Worm (Caenorhabditis elegans) whole organism, early embryonic: ENCODE data around the gene ceh-40.

ENCODE experiments used
- B0310.2 ChIP-seq: sonication (generic microtip); optimal IDR thresholded peaks from 2 replicates; lab custom pipeline; 2016; ENCODE audit warnings: mild to moderate bottlenecking, missing genetic modification characterization, missing compliant biosample characterization
- F13C5.2 ChIP-seq: sonication (generic microtip); optimal IDR thresholded peaks from 2 replicates; lab custom pipeline; 2017; ENCODE audit warnings: mild to moderate bottlenecking, missing genetic modification characterization, inconsistent platforms, missing compliant biosample characterization
- aly-1 ChIP-seq: sonication (generic microtip); optimal IDR thresholded peaks from 2 replicates; lab custom pipeline; 2016; ENCODE audit warnings: missing genetic modification characterization, missing compliant biosample characterization
- ama-1 ChIP-seq: fragments of 150-350 bp; optimal IDR thresholded peaks from 2 replicates; lab custom pipeline; 2014
- ceh-13 ChIP-seq: fragments of 200-800 bp; sonication (Bioruptor generic); optimal IDR thresholded peaks from 2 replicates; lab custom pipeline; 2018; ENCODE audit warnings: mild to moderate bottlenecking, missing genetic modification characterization, missing compliant biosample characterization
- ceh-36 ChIP-seq: sonication (generic microtip); optimal IDR thresholded peaks from 2 replicates; lab custom pipeline; 2016; ENCODE audit warnings: missing genetic modification characterization, inconsistent platforms, missing compliant biosample characterization
- ets-7 ChIP-seq: sonication (generic microtip); optimal IDR thresholded peaks from 2 replicates; lab custom pipeline; 2016; ENCODE audit warnings: missing genotype, missing genetic modification characterization, missing compliant biosample characterization
- flt-1 ChIP-seq: fragments of 200-800 bp; sonication (Bioruptor generic); IDR thresholded peaks from 2 replicates; pipeline ENCODE4 v1.3.6; 2022; ENCODE audit warnings: missing genetic modification characterization, missing compliant biosample characterization
- hmbx-1 ChIP-seq: sonication (generic microtip); optimal IDR thresholded peaks from 2 replicates; lab custom pipeline; 2016; ENCODE audit warnings: mild to moderate bottlenecking, missing genetic modification characterization, missing compliant biosample characterization
- hmg-4 ChIP-seq: fragments of 200-800 bp; sonication (Bioruptor generic); optimal IDR thresholded peaks from 2 replicates; lab custom pipeline; 2018; ENCODE audit warnings: mild to moderate bottlenecking, missing genetic modification characterization, missing compliant biosample characterization
- hnd-1 ChIP-seq: sonication (generic microtip); optimal IDR thresholded peaks from 2 replicates; lab custom pipeline; 2016; ENCODE audit warnings: missing genetic modification characterization, missing compliant biosample characterization
- pes-1 ChIP-seq: fragments of 200-800 bp; sonication (Bioruptor generic); IDR thresholded peaks from 2 replicates; pipeline ENCODE4 v1.3.6; 2022; ENCODE audit warnings: missing genetic modification reagents, missing genetic modification characterization, missing compliant biosample characterization
- scrt-1 ChIP-seq: fragments of 200-800 bp; sonication (Bioruptor generic); IDR thresholded peaks from 2 replicates; pipeline ENCODE4 v1.3.6; 2022; ENCODE audit warnings: missing genetic modification characterization, missing compliant biosample characterization
- sea-1 ChIP-seq: fragments of 200-800 bp; sonication (Bioruptor generic); conservative IDR thresholded peaks from 2 replicates; pipeline ENCODE4 v1.3.6; 2022; ENCODE audit warnings: missing genetic modification characterization, missing compliant biosample characterization
- tbx-11 ChIP-seq: fragments of 200-800 bp; sonication (Bioruptor generic); IDR thresholded peaks from 2 replicates; pipeline ENCODE4 v1.3.6; 2022; ENCODE audit warnings: missing genetic modification characterization, missing compliant biosample characterization
- tbx-37 ChIP-seq: fragments of 200-800 bp; sonication (Bioruptor generic); conservative IDR thresholded peaks from 2 replicates; pipeline ENCODE4 v1.3.6; 2022; ENCODE audit warnings: missing genetic modification reagents, missing genetic modification characterization, missing compliant biosample characterization
- tra-4 ChIP-seq: sonication (generic microtip); optimal IDR thresholded peaks from 2 replicates; lab custom pipeline; 2017; ENCODE audit warnings: missing genetic modification characterization, missing compliant biosample characterization

ceh-40 gene

ce11 chrX:12280477-12280876, 40.1 kb downstream of the ceh-40 start, which contains the start of gene C04B4.1:
Gene C04B4.1 (plus strand): TSS chrX:12280777.
- no peak for TF ChIP-seq tbx-11 (GFP tag; lab: Robert Waterston, UW)
- no peak for TF ChIP-seq ceh-36 (tag; lab: Kevin White, UChicago)
- no peak for TF ChIP-seq flt-1 (GFP tag; lab: Robert Waterston, UW)
- no peak for TF ChIP-seq hnd-1 (tag; lab: Kevin White, UChicago)
- no peak for TF ChIP-seq scrt-1 (GFP tag; lab: Robert Waterston, UW)
- TF ChIP-seq tra-4: no peak
- no peak for TF ChIP-seq ceh-13 (GFP tag; lab: Kevin White, UChicago)
- no peak for TF ChIP-seq F13C5.2 (tag; lab: Kevin White, UChicago)
- no peak for TF ChIP-seq aly-1 (tag; lab: Kevin White, UChicago)
- TF ChIP-seq hmbx-1: no peak
- TF ChIP-seq ama-1: no peak
- no peak for TF ChIP-seq ets-7
- no peak for TF ChIP-seq B0310.2 (tag; lab: Kevin White, UChicago)

- TF ChIP-seq flt-1 (GFP tag; lab: Robert Waterston, UW) (no peak), sea-1 (GFP tag; lab: Robert Waterston, UW) (no peak), ceh-36 (tag; lab: Kevin White, UChicago) (no peak), F13C5.2 (tag; lab: Kevin White, UChicago) (no peak), pes-1 (no peak), ama-1 (no peak), tra-4 (no peak), ets-7 (no peak), tbx-11 (GFP tag; lab: Robert Waterston, UW) (no peak), ceh-13 (GFP tag; lab: Kevin White, UChicago) (no peak), hmbx-1 (no peak), hnd-1 (tag; lab: Kevin White, UChicago) (no peak)
Observed at ce11 chrX:12275577-12275976, 45.0 kb downstream of the ceh-40 start, which contains the start of gene C04B4.6. Gene C04B4.6 (minus strand): TSS chrX:12275677.

- TF ChIP-seq tbx-37: no peak
Observed at ce11 chrX:12273870-12274269, 46.7 kb downstream of the ceh-40 start, which contains the start of gene H19J13.2. Gene H19J13.2 (minus strand): TSS chrX:12273970.

DNA sequence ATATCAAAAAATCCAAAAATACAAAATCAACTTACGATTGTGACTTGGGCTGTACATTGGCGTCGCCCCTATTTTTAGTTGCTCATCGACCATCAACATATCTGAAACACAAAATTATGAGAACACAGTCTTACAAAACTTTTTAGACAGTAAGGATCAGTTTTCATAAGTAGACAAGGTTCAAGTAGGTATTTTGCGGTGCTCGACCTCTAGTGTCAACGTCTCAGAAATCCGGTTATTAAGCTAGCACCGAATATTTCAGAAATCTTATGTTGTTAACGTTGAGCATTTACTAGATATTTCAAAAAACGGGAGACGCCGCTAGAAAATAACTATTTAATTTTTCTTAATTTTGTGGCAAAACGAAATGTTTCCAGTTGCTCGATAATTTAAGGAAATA, 49.7 kb downstream of the ceh-40 start, which contains the start of gene otpl-8:
otpl-8 (minus strand) TSS at position 101 of the 400 bp plus-strand sequence.
- TF ChIP-seq ama-1 (no peak), scrt-1 (GFP tag; lab: Robert Waterston, UW) (no peak), tra-4 (no peak), ceh-13 (GFP tag; lab: Kevin White, UChicago) (no peak), hmbx-1 (no peak), B0310.2 (tag; lab: Kevin White, UChicago) (no peak), flt-1 (GFP tag; lab: Robert Waterston, UW) (no peak), hmg-4 (no peak), tbx-11 (GFP tag; lab: Robert Waterston, UW) (no peak), aly-1 (tag; lab: Kevin White, UChicago) (no peak), hnd-1 (tag; lab: Kevin White, UChicago) (no peak), pes-1 (no peak), ceh-36 (tag; lab: Kevin White, UChicago) (no peak), F13C5.2 (tag; lab: Kevin White, UChicago) (no peak)
